Worm (Caenorhabditis elegans): ENCODE results near the gene fbxb-22.
A peak's percentile ranks its signal among the peaks of the same experiment; 100 is the strongest.
"Not testable (repeated sequence)": the region's sequence is repeated elsewhere in the genome, so short reads cannot be mapped to it uniquely, and the experiment has no call there.

The fbxb-22 gene

DNA sequence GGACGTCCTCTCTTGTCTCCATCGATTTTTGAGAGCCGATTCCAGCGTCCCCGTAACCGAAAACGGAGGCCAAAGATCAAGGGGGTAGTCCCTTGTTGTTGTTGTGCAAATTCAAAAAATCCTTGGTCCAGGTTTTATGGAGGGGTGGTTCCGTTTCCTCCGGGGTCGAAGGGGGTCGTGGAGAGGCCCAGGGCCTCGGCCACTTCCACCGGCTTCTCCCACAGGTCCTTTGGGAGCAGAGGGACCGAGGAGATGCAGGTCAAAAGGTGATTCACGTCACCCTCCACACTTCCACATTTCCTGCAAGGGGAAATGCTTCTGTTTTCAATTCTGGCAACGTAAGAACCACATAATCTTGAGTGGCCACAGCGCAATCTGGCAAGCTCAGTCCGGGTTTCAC, at the start of gene fbxb-22:
TSS of gene fbxb-22 (minus strand) at position 61 of the 400 bp plus-strand sequence.
- TF ChIP-seq dao-5, W03F9.2, him-1 (tag; optimal IDR thresholded peaks at IDR 0.05): not testable (repeated sequence)

DNA sequence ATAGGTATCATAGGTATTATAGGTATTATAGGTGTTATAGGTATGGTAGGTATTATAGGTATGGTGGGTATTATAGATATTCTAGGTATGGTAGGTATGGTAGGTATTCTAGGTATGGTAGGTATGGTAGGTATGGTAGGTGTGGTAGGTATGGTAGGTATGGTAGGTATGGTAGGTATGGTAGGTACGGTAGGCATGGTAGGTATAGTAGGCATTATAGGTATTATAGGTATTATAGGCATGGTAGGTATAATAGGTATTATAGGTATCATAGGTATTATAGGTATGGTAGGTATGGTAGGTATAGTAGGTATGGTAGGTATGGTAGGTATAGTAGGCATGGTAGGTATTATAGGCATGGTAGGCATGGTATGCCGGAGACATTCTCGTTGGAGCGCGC, 48.4 kb upstream of the fbxb-22 start:
- no peak for TF ChIP-seq W03F9.2 (tag; optimal IDR thresholded peaks at IDR 0.05)
- TF ChIP-seq him-1 (tag; optimal IDR thresholded peaks at IDR 0.05): no peak
- no peak for TF ChIP-seq dao-5 (tag; optimal IDR thresholded peaks at IDR 0.05)

DNA sequence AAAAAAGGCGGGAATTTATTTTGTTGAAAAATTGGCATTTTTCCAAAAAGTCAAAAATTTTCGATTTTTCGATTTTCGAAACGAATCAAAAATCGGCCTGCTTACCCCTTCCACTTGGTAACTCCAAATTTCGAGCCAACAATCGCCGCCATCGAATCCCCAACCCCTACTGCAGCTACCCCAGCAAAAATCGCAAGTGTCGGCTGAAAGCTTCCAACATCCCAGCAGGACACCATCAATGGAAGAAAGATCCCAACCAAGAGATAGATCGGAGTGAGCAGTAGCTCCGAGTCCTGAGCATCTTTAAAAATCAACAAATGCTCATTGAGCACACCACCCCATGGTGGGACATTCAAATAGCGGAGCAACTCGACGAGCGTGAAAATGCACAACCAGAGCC, 47.3 kb upstream of the fbxb-22 start:
- TF ChIP-seq dao-5 (tag; optimal IDR thresholded peaks at IDR 0.05): no peak
- no peak for TF ChIP-seq W03F9.2 (tag; optimal IDR thresholded peaks at IDR 0.05)
- no peak for TF ChIP-seq him-1 (tag; optimal IDR thresholded peaks at IDR 0.05)

DNA sequence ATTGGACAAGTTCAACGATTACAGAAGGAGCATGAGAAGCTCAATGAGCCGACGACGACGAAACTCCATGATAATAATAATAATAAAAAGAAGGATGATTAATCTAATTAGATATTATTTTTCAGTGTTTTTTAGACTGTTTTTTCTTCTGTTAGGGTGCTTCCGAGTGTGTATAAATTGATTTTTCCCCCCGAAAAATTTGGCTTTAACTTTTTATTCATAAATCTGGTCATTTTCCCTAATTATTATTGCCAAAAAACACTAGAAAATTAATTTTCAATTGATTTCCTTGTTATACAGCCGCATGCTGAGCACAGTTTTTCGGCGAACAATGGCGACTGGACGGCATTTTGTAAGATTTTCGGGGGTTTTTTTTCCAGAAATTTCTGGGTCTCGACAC, 40.0 kb upstream of the fbxb-22 start, which contains the start of gene nft-1:
TSS of gene nft-1 (plus strand) at position 301 of the 400 bp plus-strand sequence.
- TF ChIP-seq dao-5 (tag; optimal IDR thresholded peaks at IDR 0.05): no peak
- no peak for TF ChIP-seq him-1 (tag; optimal IDR thresholded peaks at IDR 0.05)
- no peak for TF ChIP-seq W03F9.2 (tag; optimal IDR thresholded peaks at IDR 0.05)

DNA sequence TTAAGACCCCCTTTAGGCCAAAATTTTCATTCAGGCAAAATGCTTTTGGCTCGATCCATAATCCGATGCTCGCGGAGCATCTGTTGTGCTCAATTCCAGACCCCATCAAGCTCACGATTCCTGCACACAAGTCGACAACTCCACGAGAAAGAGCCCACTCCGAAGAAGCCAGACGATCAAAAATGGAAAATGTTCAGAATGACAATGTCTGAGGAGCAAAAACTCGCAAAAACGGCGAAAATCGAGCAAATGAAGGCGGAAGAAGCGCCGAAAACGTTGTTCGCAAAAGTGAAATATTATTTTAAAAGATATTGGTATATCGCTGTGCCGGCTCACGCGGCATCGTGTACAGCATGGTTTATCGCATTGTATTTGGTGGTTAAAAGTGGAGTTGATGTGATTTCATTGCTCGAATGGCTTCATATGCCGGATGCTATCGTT, 38.1 kb upstream of the fbxb-22 start, which contains the start of gene Y56A3A.22:
TSS of gene Y56A3A.22 (plus strand) at position 35 of the 441 bp plus-strand sequence.
- TF ChIP-seq him-1 (tag; optimal IDR thresholded peaks at IDR 0.05) (no peak), dao-5 (tag; optimal IDR thresholded peaks at IDR 0.05) (no peak), W03F9.2 (tag; optimal IDR thresholded peaks at IDR 0.05) (no peak)

DNA sequence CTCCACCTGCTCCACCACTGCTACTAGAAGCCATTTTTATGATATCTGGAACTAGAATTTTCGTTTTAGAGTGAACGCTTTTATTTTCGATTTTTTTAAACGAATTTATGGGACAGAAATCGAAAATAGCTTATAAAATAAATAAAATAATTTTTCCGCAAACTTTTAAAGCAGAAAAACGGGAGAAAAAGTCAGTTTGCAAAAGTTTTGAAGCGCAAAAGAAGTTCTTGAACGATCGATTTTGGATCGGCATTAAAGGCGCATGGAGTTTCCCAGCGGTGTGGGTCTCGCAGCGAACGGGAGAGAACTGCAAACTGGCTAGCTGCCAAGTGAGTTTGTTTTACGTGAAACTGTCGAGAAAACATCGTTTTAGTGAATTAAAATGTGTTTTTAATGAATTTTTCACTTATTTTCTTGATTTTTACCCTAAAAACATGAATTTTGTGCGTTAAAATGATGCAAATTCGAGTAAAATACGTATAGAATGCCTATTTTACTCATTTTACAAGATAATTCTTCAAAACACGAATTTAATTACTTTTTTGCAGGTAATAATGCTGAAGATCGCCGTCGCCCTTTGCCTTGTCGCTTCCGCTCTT, 36.7 kb upstream of the fbxb-22 start, which contains the start of the genes ccf-1 and trap-4:
TSS of gene ccf-1 (minus strand) at position 51 of the 599 bp plus-strand sequence.
TSS of gene trap-4 (plus strand) at position 549 of the 599 bp plus-strand sequence.
- TF ChIP-seq dao-5 (tag; optimal IDR thresholded peaks at IDR 0.05): no peak
- TF ChIP-seq W03F9.2 (tag; optimal IDR thresholded peaks at IDR 0.05): peak; percentile 54

DNA sequence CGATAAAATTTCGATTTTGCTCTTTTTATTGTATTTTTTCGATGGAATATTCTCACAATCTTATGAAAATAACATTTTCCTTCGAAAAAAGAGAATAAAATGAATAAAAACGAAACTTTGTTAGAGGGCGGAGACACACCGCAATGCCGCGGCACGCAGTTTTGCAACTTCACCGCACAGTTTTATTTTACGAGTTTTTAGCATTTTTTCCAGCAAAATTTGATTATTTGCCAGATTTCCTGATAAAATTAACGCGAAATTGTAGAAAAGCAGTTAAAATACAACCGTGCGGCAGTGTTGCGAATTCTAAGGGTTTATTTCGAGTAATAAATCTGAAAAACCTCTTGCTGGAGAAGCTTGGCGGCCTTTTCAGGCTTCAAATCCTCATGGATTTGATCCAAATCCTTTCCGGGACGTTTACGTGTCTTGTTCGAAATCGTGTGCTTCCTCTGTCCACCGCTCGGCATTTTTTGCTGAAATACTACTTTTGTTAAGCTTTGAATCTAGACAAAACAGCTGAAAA, 34.8 kb upstream of the fbxb-22 start, which contains the start of gene znf-593:
TSS of gene znf-593 (minus strand) at position 473 of the 523 bp plus-strand sequence.
- TF ChIP-seq W03F9.2 (tag; optimal IDR thresholded peaks at IDR 0.05): no peak
- TF ChIP-seq him-1 (tag; optimal IDR thresholded peaks at IDR 0.05): no peak
- no peak for TF ChIP-seq dao-5 (tag; optimal IDR thresholded peaks at IDR 0.05)

DNA sequence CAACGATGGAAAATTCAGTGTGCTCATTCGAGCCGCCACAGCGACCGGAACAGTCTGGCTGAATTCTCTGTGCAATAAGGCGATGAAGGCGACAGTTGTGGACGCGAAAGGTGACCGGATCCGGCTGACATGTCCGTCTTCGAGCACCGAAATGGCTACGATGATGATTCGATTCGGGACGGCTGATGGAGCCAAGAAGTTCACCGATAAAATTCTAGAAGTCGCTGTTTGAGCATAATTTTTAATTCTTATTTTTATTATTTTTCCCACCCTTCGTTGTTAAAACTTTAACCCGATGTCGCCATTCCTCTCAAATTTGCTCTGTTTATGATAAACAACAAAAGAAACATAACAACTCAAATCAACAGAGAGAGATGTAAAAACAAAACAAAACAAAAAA, 34.0 kb upstream of the fbxb-22 start:
- no peak for TF ChIP-seq dao-5 (tag; optimal IDR thresholded peaks at IDR 0.05)
- TF ChIP-seq W03F9.2 (tag; optimal IDR thresholded peaks at IDR 0.05): no peak
- no peak for TF ChIP-seq him-1 (tag; optimal IDR thresholded peaks at IDR 0.05)

DNA sequence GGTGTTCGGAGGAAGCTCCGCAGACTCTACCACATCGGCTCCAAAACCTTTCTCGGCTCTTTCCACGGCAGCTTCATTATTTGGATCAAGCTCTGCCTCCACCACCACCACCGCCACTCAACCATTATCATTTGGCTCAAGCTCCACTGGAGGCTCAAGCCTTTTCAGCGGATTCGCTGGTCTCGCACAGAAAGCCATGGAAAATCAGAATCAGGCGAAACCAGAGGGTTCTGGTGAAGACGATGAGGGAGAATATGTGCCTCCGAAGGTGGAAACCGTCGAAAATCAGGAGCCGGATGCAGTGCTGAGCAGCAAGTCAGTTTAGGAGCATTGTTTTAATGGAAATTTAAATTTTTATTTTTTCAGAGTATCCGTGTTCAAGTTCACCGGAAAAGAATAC, 33.5 kb upstream of the fbxb-22 start:
- TF ChIP-seq him-1 (tag; optimal IDR thresholded peaks at IDR 0.05) (no peak), W03F9.2 (tag; optimal IDR thresholded peaks at IDR 0.05) (no peak), dao-5 (tag; optimal IDR thresholded peaks at IDR 0.05) (no peak)

DNA sequence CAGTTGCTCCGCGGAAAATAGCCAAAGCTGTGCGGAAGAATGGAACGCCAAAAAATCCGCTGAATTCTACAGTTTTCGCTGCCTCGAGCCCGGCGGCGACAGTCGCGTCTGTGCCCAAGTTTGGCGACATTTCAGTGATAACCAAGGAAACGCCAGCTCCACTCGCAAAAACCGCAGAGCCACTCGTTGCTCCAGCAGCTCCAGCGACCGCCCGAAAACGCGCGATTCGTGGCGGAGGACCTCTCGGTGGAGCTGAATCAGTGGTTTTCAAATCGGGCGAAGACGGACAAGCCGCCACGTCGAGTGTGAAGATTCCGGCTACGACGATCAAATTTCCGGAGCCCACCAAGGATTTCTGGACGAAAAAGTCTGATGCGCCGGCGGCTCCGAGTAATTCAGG, 32.7 kb upstream of the fbxb-22 start:
- no peak for TF ChIP-seq dao-5 (tag; optimal IDR thresholded peaks at IDR 0.05)
- no peak for TF ChIP-seq W03F9.2 (tag; optimal IDR thresholded peaks at IDR 0.05)
- no peak for TF ChIP-seq him-1 (tag; optimal IDR thresholded peaks at IDR 0.05)

DNA sequence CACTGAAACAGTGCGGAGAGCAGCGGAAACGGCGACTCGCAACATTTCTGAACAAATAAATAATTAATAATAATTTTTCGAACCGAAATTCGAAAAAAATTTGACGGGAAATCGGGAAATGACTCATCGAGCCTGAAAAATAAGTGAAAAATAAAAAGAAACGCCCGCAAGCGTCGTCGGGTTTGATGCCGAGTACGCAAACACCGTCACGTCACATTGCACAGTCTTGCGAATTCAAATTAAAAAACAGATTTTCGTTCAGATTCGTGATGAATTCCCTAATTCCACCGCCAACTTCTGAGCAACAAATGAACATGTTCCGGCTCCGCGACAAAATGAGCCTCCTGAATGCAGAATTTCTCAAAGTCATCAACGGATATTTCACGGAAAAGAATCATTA, 32.1 kb upstream of the fbxb-22 start, which contains the start of the genes ndab-1 and npp-16:
TSS of gene ndab-1 (minus strand) at position 47 of the 400 bp plus-strand sequence.
TSS of gene npp-16 (plus strand) at position 263 of the 400 bp plus-strand sequence.
- TF ChIP-seq dao-5 (tag; optimal IDR thresholded peaks at IDR 0.05) (no peak), W03F9.2 (tag; optimal IDR thresholded peaks at IDR 0.05) (no peak), him-1 (tag; optimal IDR thresholded peaks at IDR 0.05) (no peak)

DNA sequence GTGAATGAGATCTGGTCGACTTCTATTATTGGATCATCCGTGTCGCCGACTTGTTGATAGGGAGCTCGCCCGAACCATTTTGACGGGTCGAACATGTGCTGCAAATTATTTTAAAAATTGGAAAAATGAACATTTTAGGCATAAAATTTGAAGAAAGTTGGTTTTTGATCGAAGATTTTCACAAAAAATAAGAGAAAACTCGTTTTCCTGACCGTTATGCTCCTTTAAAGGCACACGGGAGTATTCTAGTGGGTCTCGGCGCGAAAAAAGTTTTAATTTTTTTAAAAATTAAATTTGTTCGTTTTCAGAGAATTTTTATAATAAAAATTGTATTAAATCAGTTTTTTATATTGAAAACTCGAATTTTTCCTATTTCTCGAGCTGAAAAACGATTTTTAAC, 30.7 kb upstream of the fbxb-22 start, which contains the start of gene Y56A3A.16:
TSS of gene Y56A3A.16 (minus strand) at position 101 of the 400 bp plus-strand sequence.
- no peak for TF ChIP-seq him-1 (tag; optimal IDR thresholded peaks at IDR 0.05)
- TF ChIP-seq W03F9.2 (tag; optimal IDR thresholded peaks at IDR 0.05): no peak
- no peak for TF ChIP-seq dao-5 (tag; optimal IDR thresholded peaks at IDR 0.05)

DNA sequence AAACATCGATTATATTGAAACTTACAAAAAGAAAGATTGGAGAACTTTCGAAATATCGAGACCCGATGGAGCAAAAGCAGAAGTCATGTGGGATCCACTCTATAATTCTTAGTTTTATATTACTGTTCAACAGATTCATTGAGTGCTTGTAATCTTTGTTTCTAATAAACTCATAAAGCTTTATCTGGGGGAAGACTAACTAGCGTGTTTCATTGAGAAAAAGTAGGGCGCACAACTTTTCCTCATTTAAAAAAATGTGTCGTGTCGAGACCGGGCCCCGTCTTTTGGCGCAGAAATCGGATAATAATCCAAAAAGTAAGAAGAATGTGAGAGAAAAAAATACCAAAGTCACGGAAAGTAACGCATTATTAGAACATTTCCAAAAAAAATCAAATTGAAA, 26.2 kb upstream of the fbxb-22 start, which contains the start of gene faah-4:
TSS of gene faah-4 (minus strand) at position 101 of the 400 bp plus-strand sequence.
- TF ChIP-seq dao-5 (tag; optimal IDR thresholded peaks at IDR 0.05) (no peak), W03F9.2 (tag; optimal IDR thresholded peaks at IDR 0.05) (no peak), him-1 (tag; optimal IDR thresholded peaks at IDR 0.05) (no peak)

DNA sequence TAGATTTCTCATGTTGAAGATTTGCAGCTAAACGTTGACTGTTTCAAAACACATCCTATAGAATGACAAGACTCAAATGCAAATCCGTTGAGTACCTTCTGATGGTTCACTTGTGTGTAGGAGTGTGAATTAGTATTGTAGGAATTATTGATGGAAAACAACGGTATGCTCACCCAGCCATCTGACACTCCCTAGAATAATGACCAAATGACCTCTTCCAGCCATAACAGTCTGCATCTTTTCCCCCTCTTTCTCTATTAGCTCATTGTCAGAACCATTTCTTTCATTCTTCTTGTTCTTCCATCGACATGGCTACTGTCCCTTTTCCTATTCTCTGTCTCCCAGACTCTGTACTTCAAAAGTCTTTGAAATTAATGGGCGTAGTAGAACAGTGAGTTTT, 25.1 kb upstream of the fbxb-22 start, which contains the start of gene fbxb-24:
TSS of gene fbxb-24 (plus strand) at position 301 of the 400 bp plus-strand sequence.
- no peak for TF ChIP-seq dao-5 (tag; optimal IDR thresholded peaks at IDR 0.05)
- TF ChIP-seq him-1 (tag; optimal IDR thresholded peaks at IDR 0.05): no peak

Measured in whole organism, L4/young adult.